Fruit fly (Drosophila melanogaster) whole organism, embryonic: Measurements from ENCODE around the gene CG31109.
A peak's percentile ranks its signal among the peaks of the same experiment; 100 is the strongest.

ENCODE experiments used
- BtbVII ChIP-seq: fragments of 200-800 bp; sonication (Bioruptor generic); optimal IDR thresholded peaks from 3 replicates; lab custom pipeline; 2017; ENCODE audit warnings: missing biosample characterization, mild to moderate bottlenecking, missing genetic modification characterization
- CG11560 ChIP-seq: fragments of 200-800 bp; sonication (Bioruptor generic); IDR thresholded peaks from 3 replicates; pipeline ENCODE4 v1.3.6; 2022; ENCODE audit warnings: missing biosample characterization, missing genetic modification characterization
- CG13287 ChIP-seq: fragments of 200-800 bp; sonication (Bioruptor generic); IDR thresholded peaks from 2 replicates; pipeline ENCODE4 v1.3.6; 2022; ENCODE audit warnings: missing biosample characterization, missing genetic modification characterization; ENCODE audit not compliant: partially characterized antibody
- CG13775 ChIP-seq: fragments of 200-800 bp; sonication (Bioruptor generic); optimal IDR thresholded peaks from 3 replicates; lab custom pipeline; 2017; ENCODE audit warnings: missing biosample characterization, mild to moderate bottlenecking, missing genetic modification characterization
- CG15514 ChIP-seq: fragments of 200-800 bp; sonication (Bioruptor generic); optimal IDR thresholded peaks from 3 replicates; lab custom pipeline; 2017; ENCODE audit warnings: missing biosample characterization, missing genetic modification characterization, mild to moderate bottlenecking, moderate library complexity, missing genetic modification reagents
- CG15696 ChIP-seq: fragments of 200-800 bp; sonication (Bioruptor generic); optimal IDR thresholded peaks from 2 replicates; lab custom pipeline; 2019; ENCODE audit warnings: missing biosample characterization, mild to moderate bottlenecking, missing genetic modification characterization, moderate library complexity
- CG17186 ChIP-seq: fragments of 200-800 bp; sonication (Bioruptor generic); optimal IDR thresholded peaks from 3 replicates; lab custom pipeline; 2017; ENCODE audit warnings: missing biosample characterization, missing genetic modification reagents, missing genetic modification characterization
- CG17829 ChIP-seq: fragments of 200-800 bp; optimal IDR thresholded peaks from 2 replicates; lab custom pipeline; 2019; ENCODE audit warnings: missing biosample characterization, mild to moderate bottlenecking, missing genetic modification characterization, moderate library complexity
- CG18262 ChIP-seq: fragments of 200-800 bp; optimal IDR thresholded peaks from 3 replicates; lab custom pipeline; 2019; ENCODE audit warnings: missing biosample characterization, mild to moderate bottlenecking, missing genetic modification characterization, moderate library complexity
- CG32772 ChIP-seq: fragments of 200-800 bp; sonication (Bioruptor generic); IDR thresholded peaks from 2 replicates; pipeline ENCODE4 v1.3.6; 2022; ENCODE audit warnings: missing biosample characterization, missing genetic modification characterization
- CG6272 ChIP-seq: fragments of 200-800 bp; sonication (Bioruptor generic); IDR thresholded peaks from 2 replicates; pipeline ENCODE4 v1.3.6; 2022; ENCODE audit warnings: missing biosample characterization, missing genetic modification characterization
- CG6791 ChIP-seq: fragments of 200-800 bp; sonication (Bioruptor generic); IDR thresholded peaks from 3 replicates; pipeline ENCODE4 v1.3.6; 2022; ENCODE audit warnings: missing biosample characterization, missing genetic modification characterization; ENCODE audit not compliant: partially characterized antibody
- CG7556 ChIP-seq: fragments of 200-800 bp; sonication (Bioruptor generic); optimal IDR thresholded peaks from 2 replicates; lab custom pipeline; 2017; ENCODE audit warnings: missing biosample characterization, mild to moderate bottlenecking, missing genetic modification characterization
- CG7963 ChIP-seq: fragments of 200-800 bp; sonication (Bioruptor generic); IDR thresholded peaks from 3 replicates; pipeline ENCODE4 v1.3.6; 2022; ENCODE audit warnings: missing biosample characterization, missing genetic modification characterization; ENCODE audit not compliant: partially characterized antibody
- CG8089 ChIP-seq: fragments of 200-800 bp; sonication (Bioruptor generic); optimal IDR thresholded peaks from 3 replicates; lab custom pipeline; 2016; ENCODE audit warnings: missing biosample characterization, missing genetic modification characterization
- CG9215 ChIP-seq: fragments of 200-800 bp; sonication (Bioruptor generic); IDR thresholded peaks from 2 replicates; pipeline ENCODE4 v1.3.6; 2022; ENCODE audit warnings: missing biosample characterization, missing genetic modification characterization
- CG9609 ChIP-seq: fragments of 200-800 bp; sonication (Bioruptor generic); optimal IDR thresholded peaks from 3 replicates; lab custom pipeline; 2016; ENCODE audit warnings: missing biosample characterization, missing genetic modification characterization
- CoRest ChIP-seq: fragments of 200-800 bp; sonication (Bioruptor generic); optimal IDR thresholded peaks from 3 replicates; lab custom pipeline; 2018; ENCODE audit warnings: missing biosample characterization, mild to moderate bottlenecking, missing genetic modification characterization, moderate library complexity
- Deaf1 ChIP-seq: fragments of 200-800 bp; optimal IDR thresholded peaks from 3 replicates; lab custom pipeline; 2019; ENCODE audit warnings: missing biosample characterization, mild to moderate bottlenecking, missing genetic modification characterization, moderate library complexity
- Dfd ChIP-seq, 2 experiments: fragments of >200 bp; optimal IDR thresholded peaks; 2 replicates each; lab custom pipeline; 2017; ENCODE audit warnings: missing biosample characterization in 2 of 2, missing genetic modification characterization in 2 of 2
- Dll ChIP-seq: fragments of 200-800 bp; sonication (Bioruptor generic); IDR thresholded peaks from 4 replicates; pipeline ENCODE4 v1.3.6; 2022; ENCODE audit warnings: missing biosample characterization, missing genetic modification characterization; ENCODE audit not compliant: partially characterized antibody
- Dref ChIP-seq: fragments of 200-800 bp; sonication (Bioruptor generic); IDR thresholded peaks from 2 replicates; pipeline ENCODE4 v1.3.6; 2022; ENCODE audit warnings: missing biosample characterization, missing genetic modification characterization
- E2f1 ChIP-seq: fragments of 200-800 bp; sonication (Bioruptor generic); IDR thresholded peaks from 2 replicates; pipeline ENCODE4 v1.3.6; 2022; ENCODE audit warnings: missing biosample characterization, missing genetic modification characterization
- Fer3 ChIP-seq: fragments of 200-800 bp; sonication (Bioruptor generic); optimal IDR thresholded peaks from 2 replicates; lab custom pipeline; 2018; ENCODE audit warnings: missing biosample characterization, mild to moderate bottlenecking, missing genetic modification characterization, moderate library complexity
- HmgZ ChIP-seq: fragments of 200-800 bp; sonication (Bioruptor generic); optimal IDR thresholded peaks from 2 replicates; lab custom pipeline; 2018; ENCODE audit warnings: missing biosample characterization, mild to moderate bottlenecking, missing genetic modification characterization
- Med ChIP-seq: fragments of 200-800 bp; sonication (Bioruptor generic); peaks from one replicate; lab custom pipeline; 2016; ENCODE audit warnings: missing biosample characterization, missing genetic modification characterization, mild to moderate bottlenecking, inconsistent platforms, moderate library complexity
- PHDP ChIP-seq: fragments of 200-800 bp; sonication (Bioruptor generic); optimal IDR thresholded peaks from 3 replicates; lab custom pipeline; 2018; ENCODE audit warnings: missing biosample characterization, mild to moderate bottlenecking, missing genetic modification characterization, moderate library complexity
- Sox102F ChIP-seq: fragments of 200-800 bp; sonication (Bioruptor generic); optimal IDR thresholded peaks from 2 replicates; lab custom pipeline; 2018; ENCODE audit warnings: missing biosample characterization, mild to moderate bottlenecking, missing genetic modification characterization, moderate library complexity
- ab ChIP-seq: fragments of 200-800 bp; sonication (Bioruptor generic); optimal IDR thresholded peaks from 2 replicates; lab custom pipeline; 2016; ENCODE audit warnings: missing biosample characterization, missing genetic modification characterization
- btn ChIP-seq: fragments of 200-800 bp; sonication (Bioruptor generic); optimal IDR thresholded peaks from 2 replicates; lab custom pipeline; 2016; ENCODE audit warnings: missing biosample characterization, missing genetic modification characterization
- cg ChIP-seq: fragments of 200-800 bp; sonication (Bioruptor generic); optimal IDR thresholded peaks from 3 replicates; lab custom pipeline; 2019; ENCODE audit warnings: missing biosample characterization, mild to moderate bottlenecking, missing genetic modification characterization, moderate library complexity
- ci ChIP-seq: fragments of 200-800 bp; sonication (Bioruptor generic); IDR thresholded peaks from 3 replicates; pipeline ENCODE4 v1.3.6; 2022; ENCODE audit warnings: missing biosample characterization, missing genetic modification characterization
- fru ChIP-seq: fragments of >200 bp; optimal IDR thresholded peaks from 2 replicates; lab custom pipeline; 2017
- fu2 ChIP-seq: fragments of 200-800 bp; sonication (Bioruptor generic); optimal IDR thresholded peaks from 2 replicates; lab custom pipeline; 2016; ENCODE audit warnings: missing biosample characterization, missing genetic modification characterization
- hbn ChIP-seq: fragments of 200-800 bp; sonication (Bioruptor generic); IDR thresholded peaks from 2 replicates; pipeline ENCODE4 v1.3.6; 2022; ENCODE audit warnings: missing biosample characterization, missing genetic modification characterization; ENCODE audit not compliant: partially characterized antibody
- kni ChIP-seq: fragments of 200-800 bp; sonication (Bioruptor generic); optimal IDR thresholded peaks from 3 replicates; lab custom pipeline; 2017; ENCODE audit warnings: mild to moderate bottlenecking, missing biosample characterization, missing genetic modification reagents, missing genetic modification characterization
- knrl ChIP-seq: fragments of 200-800 bp; sonication (Bioruptor generic); IDR thresholded peaks from 3 replicates; pipeline ENCODE4 v1.3.6; 2022; ENCODE audit warnings: missing biosample characterization, missing genetic modification characterization; ENCODE audit not compliant: partially characterized antibody
- nau ChIP-seq: fragments of 200-800 bp; sonication (Bioruptor generic); optimal IDR thresholded peaks from 3 replicates; lab custom pipeline; 2017; ENCODE audit warnings: missing biosample characterization, mild to moderate bottlenecking, missing genetic modification characterization, missing genetic modification reagents
- tna ChIP-seq: fragments of 200-800 bp; sonication (Bioruptor generic); IDR thresholded peaks from 2 replicates; pipeline ENCODE4 v1.3.6; 2022; ENCODE audit warnings: missing biosample characterization, missing genetic modification characterization; ENCODE audit not compliant: partially characterized antibody
- vfl ChIP-seq: fragments of 200-800 bp; sonication (Bioruptor generic); optimal IDR thresholded peaks from 2 replicates; lab custom pipeline; 2016; ENCODE audit warnings: missing biosample characterization, missing genetic modification characterization
- vvl ChIP-seq: fragments of 200-800 bp; sonication (Bioruptor generic); IDR thresholded peaks from 2 replicates; pipeline ENCODE4 v1.3.6; 2022; ENCODE audit warnings: missing biosample characterization, missing genetic modification characterization

The CG31109 gene

DNA sequence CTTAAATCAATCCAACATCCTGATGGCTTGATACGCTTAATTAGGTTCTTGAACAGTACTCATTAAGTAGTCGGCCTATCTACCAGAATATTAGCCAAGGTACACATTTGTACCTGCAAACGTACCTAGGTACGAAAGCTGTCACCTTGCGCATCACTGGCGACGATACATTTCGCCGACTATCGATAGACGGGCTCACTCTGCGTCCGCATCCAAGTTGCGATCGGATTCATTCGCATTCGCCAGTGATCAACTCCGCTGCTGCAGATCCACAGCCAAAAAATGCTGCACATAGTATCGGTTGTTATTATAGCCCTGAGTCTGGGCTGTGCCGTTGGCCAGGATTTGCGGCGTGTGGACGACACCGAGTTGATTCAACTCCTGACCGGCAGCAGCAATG is 6.9 kb downstream of the CG31109 start, which contains the start of gene CG11790 (continued):
- TF ChIP-seq hbn (GFP tag; lab: Robert Waterston, UW) (peak; percentile 73; the same call in 1 of the 2 replicates), Sox102F (GFP tag; lab: Kevin White, UChicago) (no peak), CG32772 (GFP tag; lab: Robert Waterston, UW) (no peak), ci (GFP tag; lab: Robert Waterston, UW) (peak; percentile 59; the same call in 2 of the 3 replicates), CoRest (tag; lab: Kevin White, UChicago) (peak; percentile 3), E2f1 (GFP tag; lab: Robert Waterston, UW) (no peak), ab (no peak), CG7963 (GFP tag; lab: Robert Waterston, UW) (peak; percentile 85), tna (GFP tag; lab: Robert Waterston, UW) (peak; percentile 73), CG6272 (GFP tag; lab: Robert Waterston, UW) (no peak), CG13775 (GFP tag; lab: Kevin White, UChicago) (no peak), fru (lab: Kevin White, UChicago) (no peak), Deaf1 (tag; lab: Kevin White, UChicago) (peak; percentile 2), knrl (GFP tag; lab: Robert Waterston, UW) (peak; percentile 73; the same call in 1 of the 3 replicates), Dref (peak; percentile 80), Med (GFP tag; lab: Kevin White, UChicago) (peak; percentile 80), Dfd (GFP tag; optimal IDR thresholded peaks at IDR 0.05; lab: Kevin White, UChicago) (no peak), vfl (no peak), PHDP (tag; lab: Kevin White, UChicago) (peak; percentile 4), BtbVII (GFP tag; lab: Kevin White, UChicago) (no peak), fu2 (GFP tag; lab: Kevin White, UChicago) (no peak), CG11560 (tag; lab: Robert Waterston, UW) (no peak), HmgZ (tag; lab: Kevin White, UChicago) (peak; percentile 46), CG9609 (no peak), CG17829 (tag; lab: Kevin White, UChicago) (peak; percentile 7), CG18262 (tag; lab: Kevin White, UChicago) (no peak), CG8089 (GFP tag; lab: Kevin White, UChicago) (no peak), CG15696 (tag; lab: Kevin White, UChicago) (no peak), CG6791 (GFP tag; lab: Robert Waterston, UW) (peak; percentile 83), CG13287 (GFP tag; lab: Robert Waterston, UW) (peak; percentile 88), CG15514 (peak; percentile 75), cg (GFP tag; lab: Kevin White, UChicago) (no peak), CG9215 (no peak), CG17186 (GFP tag; lab: Kevin White, UChicago) (peak; percentile 18), btn (GFP tag; lab: Kevin White, UChicago) (no peak), Dll (GFP tag; lab: Robert Waterston, UW) (peak; percentile 84), Fer3 (tag; lab: Kevin White, UChicago) (no peak), CG7556 (no peak)

DNA sequence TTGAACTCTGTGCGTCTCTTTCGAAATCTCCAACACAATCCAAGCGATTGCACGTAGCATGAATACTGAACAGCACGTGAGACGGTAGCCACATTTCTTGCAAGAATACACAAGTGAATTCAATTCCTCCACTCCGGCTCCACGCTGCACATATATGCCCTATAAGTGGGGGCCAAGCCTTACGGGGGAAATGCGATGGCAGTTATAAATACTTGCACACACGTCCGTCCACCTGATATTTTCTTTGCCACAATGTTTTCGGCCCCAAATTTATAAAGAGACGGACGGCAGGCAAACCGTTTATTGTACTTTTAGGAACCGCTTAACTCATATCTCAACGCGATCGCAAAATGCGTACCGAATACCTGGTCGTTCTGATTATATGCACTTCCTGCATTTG is 8.4 kb downstream of the CG31109 start, which contains the start of gene CG11786:
CG11786 (plus strand) TSS at position 301 of the 400 bp plus-strand sequence.
- TF ChIP-seq kni (GFP tag; lab: Kevin White, UChicago) (peak; percentile 45), nau (no peak), vvl (GFP tag; lab: Robert Waterston, UW) (peak; percentile 32; the same call in 1 of the 2 replicates)
